Worm (Caenorhabditis elegans): ENCODE results near the gene F48G7.7.

F48G7.7 gene

ce11 chrV:592959-593358, 33.3 kb downstream of the F48G7.7 start, which contains the start of gene ZK488.5:
Gene ZK488.5, plus strand, starts transcription at chrV:593259.
- TF ChIP-seq hlh-8 (tag; optimal IDR thresholded peaks at IDR 0.05): no peak
- no peak for TF ChIP-seq hlh-13 (GFP tag; optimal IDR thresholded peaks at IDR 0.05)
- no peak for TF ChIP-seq ceh-30 (tag; optimal IDR thresholded peaks at IDR 0.05)
- no peak for TF ChIP-seq lim-6 (tag; optimal IDR thresholded peaks at IDR 0.05)
- no peak for TF ChIP-seq ceh-19 (GFP tag; optimal IDR thresholded peaks at IDR 0.05)
- TF ChIP-seq zip-5 (tag; optimal IDR thresholded peaks at IDR 0.05): no peak
- TF ChIP-seq lin-11 (tag; optimal IDR thresholded peaks at IDR 0.05): no peak
- TF ChIP-seq unc-3 (GFP tag; conservative IDR thresholded peaks at IDR 0.05): no peak
- no peak for TF ChIP-seq unc-3 (tag; optimal IDR thresholded peaks at IDR 0.05)
- no peak for TF ChIP-seq ceh-45 (GFP tag; IDR thresholded peaks at IDR 0.05)
- no peak for TF ChIP-seq mec-3 (tag; optimal IDR thresholded peaks at IDR 0.05; ENCODE audit: borderline replicate concordance)
- TF ChIP-seq ama-1 (optimal IDR thresholded peaks at IDR 0.05): no peak
- no peak for TF ChIP-seq nfya-1 (tag; optimal IDR thresholded peaks at IDR 0.05)
- TF ChIP-seq unc-55 (GFP tag; optimal IDR thresholded peaks at IDR 0.05): no peak
- TF ChIP-seq ttx-3 (tag; optimal IDR thresholded peaks at IDR 0.05): no peak
- TF ChIP-seq pag-3 (tag; optimal IDR thresholded peaks at IDR 0.05; ENCODE audit: borderline replicate concordance): no peak
- no peak for TF ChIP-seq ceh-18 (tag; optimal IDR thresholded peaks at IDR 0.05)
- no peak for TF ChIP-seq ahr-1 (tag; optimal IDR thresholded peaks at IDR 0.05)
- no peak for TF ChIP-seq tbx-2 (tag; optimal IDR thresholded peaks at IDR 0.05)

ce11 chrV:590182-590581, 36.0 kb downstream of the F48G7.7 start, which contains the start of gene ZK488.6:
Gene ZK488.6, plus strand, starts transcription at chrV:590482.
- TF ChIP-seq sdc-2 (tag; optimal IDR thresholded peaks at IDR 0.05): no peak
- TF ChIP-seq ceh-24 (tag; optimal IDR thresholded peaks at IDR 0.05): no peak
- TF ChIP-seq unc-55 (GFP tag; optimal IDR thresholded peaks at IDR 0.05): no peak
- TF ChIP-seq mec-3 (tag; optimal IDR thresholded peaks at IDR 0.05; ENCODE audit: borderline replicate concordance): no peak
- no peak for TF ChIP-seq unc-86 (tag; optimal IDR thresholded peaks at IDR 0.05)
- TF ChIP-seq ref-2 (tag; optimal IDR thresholded peaks at IDR 0.05): no peak
- TF ChIP-seq pag-3 (tag; optimal IDR thresholded peaks at IDR 0.05; ENCODE audit: borderline replicate concordance): no peak
- no peak for TF ChIP-seq zip-5 (tag; optimal IDR thresholded peaks at IDR 0.05)
- no peak for TF ChIP-seq hlh-13 (GFP tag; optimal IDR thresholded peaks at IDR 0.05)
- no peak for TF ChIP-seq nhr-232 (tag; optimal IDR thresholded peaks at IDR 0.05)
- no peak for TF ChIP-seq hlh-30 (tag; optimal IDR thresholded peaks at IDR 0.05; ENCODE audit: insufficient read depth)
- no peak for TF ChIP-seq ceh-34 (tag; optimal IDR thresholded peaks at IDR 0.05)
- no peak for TF ChIP-seq ceh-6 (GFP tag; optimal IDR thresholded peaks at IDR 0.05)
- TF ChIP-seq sox-2 (GFP tag; IDR thresholded peaks at IDR 0.05): no peak
- no peak for TF ChIP-seq ceh-31 (tag; optimal IDR thresholded peaks at IDR 0.05)
- TF ChIP-seq unc-3 (GFP tag; conservative IDR thresholded peaks at IDR 0.05): no peak
- no peak for TF ChIP-seq unc-3 (tag; optimal IDR thresholded peaks at IDR 0.05)
- TF ChIP-seq ceh-45 (GFP tag; IDR thresholded peaks at IDR 0.05): no peak
- no peak for TF ChIP-seq T23F11.4 (GFP tag; optimal IDR thresholded peaks at IDR 0.05)
- no peak for TF ChIP-seq elt-2 (tag; optimal IDR thresholded peaks at IDR 0.05)

ce11 chrV:587818-588217, 38.4 kb downstream of the F48G7.7 start, which contains the start of gene K06H6.1:
Gene K06H6.1, plus strand, starts transcription at chrV:588118.
- TF ChIP-seq fax-1 (tag; optimal IDR thresholded peaks at IDR 0.05) (no peak), pat-9 (tag; optimal IDR thresholded peaks at IDR 0.05) (no peak), K02D7.2 (tag; optimal IDR thresholded peaks at IDR 0.05) (no peak), nhr-11 (tag; optimal IDR thresholded peaks at IDR 0.05) (no peak), ahr-1 (tag; optimal IDR thresholded peaks at IDR 0.05) (no peak)

ce11 chrV:585472-585871, 40.7 kb downstream of the F48G7.7 start, which contains the start of gene K06H6.2:
Gene K06H6.2, plus strand, starts transcription at chrV:585772.
- no peak for TF ChIP-seq ref-2 (tag; optimal IDR thresholded peaks at IDR 0.05)
- TF ChIP-seq ceh-18 (tag; optimal IDR thresholded peaks at IDR 0.05): no peak
- no peak for TF ChIP-seq pag-3 (tag; optimal IDR thresholded peaks at IDR 0.05; ENCODE audit: borderline replicate concordance)
- no peak for TF ChIP-seq ceh-22 (tag; optimal IDR thresholded peaks at IDR 0.05)
- TF ChIP-seq ets-4 (tag; optimal IDR thresholded peaks at IDR 0.05): no peak
- TF ChIP-seq nhr-11 (tag; optimal IDR thresholded peaks at IDR 0.05): no peak
- TF ChIP-seq sox-2 (GFP tag; IDR thresholded peaks at IDR 0.05): no peak
